Fruit fly (Drosophila melanogaster): ENCODE measurements around the gene CG42327.

Gene CG42327

DNA sequence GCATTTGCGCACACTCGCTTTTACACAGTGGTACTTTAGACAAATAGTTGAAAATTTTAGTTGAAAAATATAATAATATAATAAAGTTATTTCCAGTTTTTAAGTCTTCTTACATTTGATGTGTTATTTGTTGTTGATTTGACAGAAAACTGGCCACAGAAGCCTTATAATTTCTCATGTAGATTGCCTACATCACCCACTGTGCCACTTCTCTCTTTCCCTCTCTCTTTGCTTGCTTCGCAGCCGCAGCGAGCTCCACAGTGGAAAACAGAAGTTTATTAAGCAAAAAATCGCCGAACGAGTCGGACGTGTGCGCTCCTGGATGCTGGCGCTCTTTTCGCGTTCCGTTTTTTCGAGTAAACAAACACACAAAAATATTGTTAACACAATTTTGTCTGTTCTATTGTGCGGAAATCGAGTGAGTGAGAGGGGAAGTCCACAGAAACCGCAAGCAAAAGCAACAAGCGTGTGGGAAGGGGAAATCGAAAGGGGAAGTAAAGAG, at the start of gene CG42327:
Gene CG42327 (plus strand): TSS at position 277 of the 502 bp plus-strand sequence.
- TF ChIP-seq tj (GFP tag; optimal IDR thresholded peaks at IDR 0.05) (no peak), CG14711 (tag; optimal IDR thresholded peaks at IDR 0.05) (peak; percentile 69), bab1 (GFP tag; optimal IDR thresholded peaks at IDR 0.05) (peak; percentile 87), CG5204 (GFP tag; optimal IDR thresholded peaks at IDR 0.05) (no peak), Crg-1 (GFP tag; optimal IDR thresholded peaks at IDR 0.05) (peak; percentile 25), cnc (optimal IDR thresholded peaks at IDR 0.05) (no peak), kay (GFP tag; ENCODE audit: borderline replicate concordance) (no peak), Hr96 (GFP tag; optimal IDR thresholded peaks at IDR 0.05) (peak; percentile 31), ovo (GFP tag; optimal IDR thresholded peaks at IDR 0.05) (no peak), CG1620 (GFP tag; optimal IDR thresholded peaks at IDR 0.05) (no peak), Clk (GFP tag; optimal IDR thresholded peaks at IDR 0.05) (no peak), CG12768 (GFP tag; optimal IDR thresholded peaks at IDR 0.05) (peak; percentile 30), pad (GFP tag; optimal IDR thresholded peaks at IDR 0.05) (peak; percentile 99), toe (GFP tag; optimal IDR thresholded peaks at IDR 0.05) (peak; percentile 25), cic (GFP tag; optimal IDR thresholded peaks at IDR 0.05) (peak; percentile 56), CG33017 (tag; optimal IDR thresholded peaks at IDR 0.05) (peak; percentile 71), CG11617 (GFP tag; optimal IDR thresholded peaks at IDR 0.05) (peak; percentile 80), CG7101 (tag; optimal IDR thresholded peaks at IDR 0.05) (peak; percentile 83), CG7045 (GFP tag; optimal IDR thresholded peaks at IDR 0.05) (peak; percentile 47), Mnt (GFP tag; optimal IDR thresholded peaks at IDR 0.05) (peak; percentile 64)

DNA sequence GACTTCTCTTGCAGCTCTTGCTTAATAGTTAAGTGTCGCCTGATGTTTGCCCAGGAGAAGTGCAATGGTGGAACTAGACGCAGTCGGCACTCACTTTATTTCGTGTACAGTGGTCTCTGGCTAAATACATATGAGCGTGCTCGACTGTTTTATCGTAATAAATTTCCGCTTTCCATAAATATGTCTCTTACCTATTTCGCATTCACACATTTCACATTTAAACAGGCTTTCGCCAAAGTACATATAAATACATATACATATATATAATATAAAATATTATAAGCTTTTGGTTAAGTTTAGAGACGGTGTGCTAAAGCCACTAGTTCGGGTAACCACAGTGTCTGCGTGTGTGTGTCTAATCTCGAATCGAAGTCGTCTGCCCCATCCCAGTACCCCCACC, 49.3 kb upstream of the CG42327 start:
- TF ChIP-seq bab1 (GFP tag; optimal IDR thresholded peaks at IDR 0.05): no peak
- no peak for TF ChIP-seq CG5204 (GFP tag; optimal IDR thresholded peaks at IDR 0.05)
- TF ChIP-seq cnc (optimal IDR thresholded peaks at IDR 0.05): no peak
- TF ChIP-seq cic (GFP tag; optimal IDR thresholded peaks at IDR 0.05): no peak
- no peak for TF ChIP-seq kay (GFP tag; ENCODE audit: borderline replicate concordance)
- no peak for TF ChIP-seq CG11617 (GFP tag; optimal IDR thresholded peaks at IDR 0.05)
- no peak for TF ChIP-seq CG12768 (GFP tag; optimal IDR thresholded peaks at IDR 0.05)
- TF ChIP-seq Crg-1 (GFP tag; optimal IDR thresholded peaks at IDR 0.05): no peak
- no peak for TF ChIP-seq CG33017 (tag; optimal IDR thresholded peaks at IDR 0.05)
- TF ChIP-seq CG14711 (tag; optimal IDR thresholded peaks at IDR 0.05): no peak
- TF ChIP-seq Clk (GFP tag; optimal IDR thresholded peaks at IDR 0.05): no peak
- no peak for TF ChIP-seq Hr96 (GFP tag; optimal IDR thresholded peaks at IDR 0.05)
- TF ChIP-seq CG7101 (tag; optimal IDR thresholded peaks at IDR 0.05): no peak
- no peak for TF ChIP-seq ovo (GFP tag; optimal IDR thresholded peaks at IDR 0.05)

DNA sequence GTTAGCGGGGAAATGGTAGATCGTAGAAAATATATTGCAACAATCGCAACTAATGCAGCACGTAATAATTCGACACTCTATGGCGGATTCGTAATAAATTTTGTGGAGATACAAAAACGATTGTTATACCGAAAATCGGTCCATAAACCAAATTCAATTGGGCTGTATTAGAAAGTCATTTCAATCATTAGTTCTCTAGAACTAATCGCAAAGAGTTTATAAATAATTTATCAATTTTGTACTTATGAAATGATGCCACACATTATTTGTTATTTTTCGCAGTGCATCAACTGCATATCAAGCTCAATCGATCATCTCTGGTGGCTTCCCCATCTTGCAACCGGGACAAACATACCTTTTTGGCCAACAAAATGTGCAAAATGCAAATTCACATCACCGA, 43.5 kb upstream of the CG42327 start:
- TF ChIP-seq Crg-1 (GFP tag; optimal IDR thresholded peaks at IDR 0.05): no peak
- TF ChIP-seq CG7045 (GFP tag; optimal IDR thresholded peaks at IDR 0.05): no peak
- TF ChIP-seq CG14711 (tag; optimal IDR thresholded peaks at IDR 0.05): no peak
- no peak for TF ChIP-seq ovo (GFP tag; optimal IDR thresholded peaks at IDR 0.05)
- no peak for TF ChIP-seq CG5204 (GFP tag; optimal IDR thresholded peaks at IDR 0.05)
- no peak for TF ChIP-seq Mnt (GFP tag; optimal IDR thresholded peaks at IDR 0.05)
- TF ChIP-seq cic (GFP tag; optimal IDR thresholded peaks at IDR 0.05): no peak
- no peak for TF ChIP-seq tj (GFP tag; optimal IDR thresholded peaks at IDR 0.05)
- TF ChIP-seq toe (GFP tag; optimal IDR thresholded peaks at IDR 0.05): no peak

DNA sequence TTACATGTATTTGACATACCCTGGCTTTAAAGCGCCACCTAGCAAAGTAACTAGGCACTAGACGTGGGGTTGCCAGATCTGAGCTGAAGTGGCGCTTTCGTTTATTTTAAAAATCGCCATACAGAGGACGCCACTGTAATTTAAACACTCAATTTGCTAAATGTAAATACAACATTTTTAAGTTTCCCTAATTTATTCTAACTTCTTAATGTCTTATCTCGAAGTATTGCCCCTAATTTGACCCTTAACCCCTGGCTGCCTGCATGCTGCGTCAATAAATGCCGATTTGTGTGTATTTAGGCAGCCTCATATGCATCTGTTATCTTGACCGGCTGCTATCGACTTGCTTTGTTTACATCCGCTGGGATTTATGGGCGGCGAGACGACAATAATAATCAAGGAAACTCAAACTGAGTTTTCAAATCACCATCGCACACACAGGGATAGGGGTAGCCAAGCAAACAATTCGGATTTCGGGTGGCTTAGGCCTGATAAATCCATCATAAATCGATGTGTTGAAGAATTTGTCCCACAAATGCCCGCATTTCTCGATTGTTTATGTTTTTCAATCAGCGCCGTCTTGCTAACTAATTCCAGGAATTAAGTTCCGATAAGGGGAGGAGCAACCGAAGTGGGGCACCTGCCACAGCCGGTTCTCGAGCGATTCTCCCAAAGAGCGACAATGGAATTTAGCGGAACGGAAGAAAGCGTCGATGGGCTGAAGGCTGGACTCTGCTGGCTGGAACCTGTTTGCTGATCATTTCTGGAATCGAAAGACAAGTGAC, 42.5 kb upstream of the CG42327 start:
- TF ChIP-seq bab1 (GFP tag; optimal IDR thresholded peaks at IDR 0.05): peak; percentile 70
- TF ChIP-seq Crg-1 (GFP tag; optimal IDR thresholded peaks at IDR 0.05): peak; percentile 57
- peak; percentile 79 for TF ChIP-seq CG1620 (GFP tag; optimal IDR thresholded peaks at IDR 0.05)
- TF ChIP-seq ovo (GFP tag; optimal IDR thresholded peaks at IDR 0.05): peak; percentile 37
- peak; percentile 54 for TF ChIP-seq Hr96 (GFP tag; optimal IDR thresholded peaks at IDR 0.05)
- no peak for TF ChIP-seq cnc (optimal IDR thresholded peaks at IDR 0.05)
- no peak for TF ChIP-seq tj (GFP tag; optimal IDR thresholded peaks at IDR 0.05)
- peak; percentile 21 for TF ChIP-seq CG14711 (tag; optimal IDR thresholded peaks at IDR 0.05)
- TF ChIP-seq toe (GFP tag; optimal IDR thresholded peaks at IDR 0.05): peak; percentile 57
- no peak for TF ChIP-seq CG12768 (GFP tag; optimal IDR thresholded peaks at IDR 0.05)
- no peak for TF ChIP-seq CG11617 (GFP tag; optimal IDR thresholded peaks at IDR 0.05)
- TF ChIP-seq CG33017 (tag; optimal IDR thresholded peaks at IDR 0.05): no peak
- TF ChIP-seq pad (GFP tag; optimal IDR thresholded peaks at IDR 0.05): peak; percentile 44

DNA sequence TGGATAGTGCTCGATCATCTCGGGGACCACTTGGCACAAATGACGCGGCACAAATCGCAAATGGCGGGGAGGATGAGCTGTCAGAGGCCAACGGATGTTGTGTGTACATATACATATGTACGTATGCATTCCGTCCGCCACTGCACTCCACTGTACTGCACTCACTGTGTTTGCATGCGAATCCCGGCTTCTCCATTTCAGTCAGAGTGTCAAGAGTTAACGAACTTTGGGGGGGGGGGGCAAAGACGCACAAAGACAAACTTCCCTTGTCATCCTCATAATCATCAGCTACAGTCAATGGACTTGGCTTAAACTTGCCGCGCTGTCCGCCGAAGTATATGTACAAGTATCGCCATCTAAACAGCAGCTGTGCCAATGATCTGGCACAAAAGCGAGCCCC, 41.8 kb upstream of the CG42327 start:
- TF ChIP-seq CG7045 (GFP tag; optimal IDR thresholded peaks at IDR 0.05) (no peak), CG14711 (tag; optimal IDR thresholded peaks at IDR 0.05) (no peak), toe (GFP tag; optimal IDR thresholded peaks at IDR 0.05) (no peak), CG33017 (tag; optimal IDR thresholded peaks at IDR 0.05) (no peak), tj (GFP tag; optimal IDR thresholded peaks at IDR 0.05) (no peak), cic (GFP tag; optimal IDR thresholded peaks at IDR 0.05) (no peak), Mnt (GFP tag; optimal IDR thresholded peaks at IDR 0.05) (no peak), bab1 (GFP tag; optimal IDR thresholded peaks at IDR 0.05) (no peak), pad (GFP tag; optimal IDR thresholded peaks at IDR 0.05) (no peak), CG12768 (GFP tag; optimal IDR thresholded peaks at IDR 0.05) (no peak), Crg-1 (GFP tag; optimal IDR thresholded peaks at IDR 0.05) (no peak), kay (GFP tag; ENCODE audit: borderline replicate concordance) (no peak), CG7101 (tag; optimal IDR thresholded peaks at IDR 0.05) (no peak), ovo (GFP tag; optimal IDR thresholded peaks at IDR 0.05) (no peak), Clk (GFP tag; optimal IDR thresholded peaks at IDR 0.05) (no peak), Hr96 (GFP tag; optimal IDR thresholded peaks at IDR 0.05) (no peak), CG1620 (GFP tag; optimal IDR thresholded peaks at IDR 0.05) (no peak)

DNA sequence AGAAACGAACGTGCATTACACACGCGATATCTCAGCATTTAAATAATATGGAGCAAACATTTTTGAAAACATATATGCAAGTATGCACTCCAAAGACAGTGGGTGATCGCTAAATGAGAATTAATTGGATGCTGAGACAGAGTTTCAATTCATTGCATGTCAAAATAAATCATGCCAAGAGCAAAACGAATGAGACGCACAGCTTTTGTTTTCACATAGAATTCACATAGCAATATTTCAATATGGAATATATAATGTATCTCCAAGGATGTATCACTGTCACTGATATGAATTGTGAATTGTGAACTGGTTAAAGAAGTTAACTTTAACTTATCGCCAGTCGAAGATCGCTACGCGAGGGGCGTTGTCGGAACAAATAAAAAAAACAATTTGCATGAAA, 41.4 kb upstream of the CG42327 start:
- no peak for TF ChIP-seq CG7045 (GFP tag; optimal IDR thresholded peaks at IDR 0.05)
- peak; percentile 40 for TF ChIP-seq CG14711 (tag; optimal IDR thresholded peaks at IDR 0.05)
- peak; percentile 46 for TF ChIP-seq bab1 (GFP tag; optimal IDR thresholded peaks at IDR 0.05)
- TF ChIP-seq kay (GFP tag; ENCODE audit: borderline replicate concordance): no peak

Data from whole organism, adult.